Fruit fly (Drosophila melanogaster) whole organism, prepupa: ENCODE measurements around the gene Tsp29Fa.

Experiments
- CG10669 ChIP-seq: fragments of 200-800 bp; sonication (Bioruptor generic); optimal IDR thresholded peaks from 3 replicates; lab custom pipeline; 2018; ENCODE audit warnings: missing biosample characterization, mild to moderate bottlenecking, missing genetic modification characterization, moderate library complexity
- esn ChIP-seq: fragments of 200-800 bp; sonication (Bioruptor generic); optimal IDR thresholded peaks from 2 replicates; lab custom pipeline; 2016; ENCODE audit warnings: missing biosample characterization, mild to moderate bottlenecking, missing genetic modification characterization, moderate library complexity

dm6 chr2L:8941736-8942337, 8.1 kb downstream of the Tsp29Fa start, which contains the start of gene Argl:
- TF ChIP-seq esn (GFP tag; lab: Kevin White, UChicago): no peak
- no peak for TF ChIP-seq CG10669 (GFP tag; lab: Kevin White, UChicago)
